Worm (Caenorhabditis elegans): ENCODE data around the gene hmgr-1.
A peak's percentile ranks its signal among the peaks of the same experiment; 100 is the strongest.

DNA sequence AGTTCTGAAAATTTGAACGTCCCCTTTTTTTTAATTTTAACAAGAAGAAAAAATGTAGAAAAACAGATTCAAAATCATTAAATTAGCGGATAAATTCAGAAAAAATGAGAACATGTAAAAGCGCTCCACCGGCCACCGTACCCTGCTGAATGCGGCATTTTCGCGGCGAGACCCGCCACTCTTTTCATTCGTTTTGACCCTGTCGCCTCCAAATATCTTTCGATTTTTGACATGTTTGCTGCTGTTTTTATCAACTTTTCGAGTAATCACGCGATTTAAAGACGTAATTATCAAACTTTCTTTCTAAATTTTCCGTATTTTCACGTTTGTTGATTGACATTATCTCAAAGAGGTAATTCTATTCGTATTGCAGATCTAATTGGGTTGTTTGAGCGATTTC lies 23.1 kb upstream of the hmgr-1 start, which contains the start of gene gsp-2:
- TF ChIP-seq him-1 (tag; optimal IDR thresholded peaks at IDR 0.05) (no peak), dao-5 (tag; optimal IDR thresholded peaks at IDR 0.05) (no peak), W03F9.2 (tag; optimal IDR thresholded peaks at IDR 0.05) (peak; percentile 85)

Data from whole organism, L4/young adult.